Fruit fly (Drosophila melanogaster) whole organism: Measurements from ENCODE around the gene CG32280.

Experiments used
- CG8478 ChIP-seq: fragments of >200 bp; optimal IDR thresholded peaks from 2 replicates; lab custom pipeline; 2018; ENCODE audit warnings: inconsistent platforms
- pan ChIP-seq: fragments of >200 bp; optimal IDR thresholded peaks from 2 replicates; lab custom pipeline; 2017

DNA sequence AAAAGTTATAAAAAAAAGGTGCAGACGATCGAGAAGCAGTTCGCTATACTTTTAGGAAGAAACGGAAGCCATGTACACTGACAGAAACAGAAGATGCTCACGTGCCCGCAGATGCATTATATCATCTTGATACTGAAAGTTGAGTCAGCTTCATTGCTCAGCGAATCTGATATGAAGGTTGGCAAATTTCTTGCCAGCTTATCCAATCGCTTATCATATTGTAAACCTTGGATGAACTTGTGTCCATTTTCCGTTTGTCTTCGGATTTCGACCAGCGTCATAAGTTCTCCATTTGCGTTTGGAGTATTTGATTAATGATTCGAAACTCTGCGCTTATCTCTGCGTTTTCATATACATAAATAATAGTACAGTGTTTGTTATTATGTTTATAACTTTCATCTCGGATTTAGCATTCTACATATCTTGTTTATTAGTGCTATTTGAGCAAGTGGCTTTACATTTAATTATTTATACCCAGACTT lies 39.3 kb upstream of the CG32280 start:
- TF ChIP-seq CG8478 (lab: Kevin White, UChicago) (no peak), pan (lab: Kevin White, UChicago) (no peak)
